Worm (Caenorhabditis elegans) whole organism, L4 larva: ENCODE results near the gene C09E10.3.

ENCODE experiments used
- D1046.2 ChIP-seq: fragments of 200-800 bp; sonication (Bioruptor generic); IDR thresholded peaks from 2 replicates; pipeline ENCODE4 v1.3.6; 2022; ENCODE audit warnings: missing genetic modification characterization, missing compliant biosample characterization
- F10B5.3 ChIP-seq: sonication (generic microtip); optimal IDR thresholded peaks from 2 replicates; lab custom pipeline; 2016; ENCODE audit warnings: mild to moderate bottlenecking, missing genetic modification characterization, missing compliant biosample characterization
- F49E8.2 ChIP-seq: sonication (generic microtip); optimal IDR thresholded peaks from 2 replicates; lab custom pipeline; 2016; ENCODE audit warnings: missing compliant biosample characterization, mild to moderate bottlenecking, missing genetic modification characterization, borderline replicate concordance
- R02D3.7 ChIP-seq: fragments of 150-350 bp; sonication (generic microtip); optimal IDR thresholded peaks from 3 replicates; lab custom pipeline; 2014; ENCODE audit warnings: missing biosample characterization, missing genetic modification characterization
- T20F7.1 ChIP-seq: fragments of 200-800 bp; sonication (Bioruptor generic); optimal IDR thresholded peaks from 2 replicates; lab custom pipeline; 2018; ENCODE audit warnings: mild to moderate bottlenecking, missing genetic modification characterization, missing compliant biosample characterization
- T26A8.4 ChIP-seq: fragments of 200-800 bp; sonication (Bioruptor generic); IDR thresholded peaks from 2 replicates; pipeline ENCODE4 v1.3.6; 2022; ENCODE audit warnings: missing genetic modification characterization, missing compliant biosample characterization
- Y105C5A.15 ChIP-seq: fragments of 200-800 bp; sonication (Bioruptor generic); IDR thresholded peaks from 2 replicates; pipeline ENCODE4 v1.3.6; 2022; ENCODE audit warnings: missing genetic modification characterization, missing compliant biosample characterization
- Y5F2A.4 ChIP-seq: fragments of 200-800 bp; sonication (Bioruptor generic); optimal IDR thresholded peaks from 2 replicates; lab custom pipeline; 2018; ENCODE audit warnings: mild to moderate bottlenecking, missing genetic modification characterization, missing compliant biosample characterization
- ZK337.2 ChIP-seq: fragments of 200-800 bp; sonication (Bioruptor generic); IDR thresholded peaks from 2 replicates; pipeline ENCODE4 v1.3.6; 2022; ENCODE audit warnings: missing genetic modification reagents, missing genetic modification characterization, missing compliant biosample characterization
- ZK546.5 ChIP-seq, 2 experiments: sonication (generic microtip); optimal IDR thresholded peaks; 2 replicates each; lab custom pipeline; 2017; ENCODE audit warnings: missing biosample characterization in 2 of 2, missing genetic modification characterization in 2 of 2
- attf-4 ChIP-seq: sonication (generic microtip); optimal IDR thresholded peaks from 3 replicates; lab custom pipeline; 2017; ENCODE audit warnings: missing biosample characterization, missing genetic modification characterization
- ceh-28 ChIP-seq: fragments of 150-350 bp; optimal IDR thresholded peaks from 2 replicates; lab custom pipeline; 2014; ENCODE audit warnings: missing biosample characterization, missing genetic modification reagents, missing genetic modification characterization
- ceh-32 ChIP-seq: sonication (generic microtip); optimal IDR thresholded peaks from 2 replicates; lab custom pipeline; 2016; ENCODE audit warnings: mild to moderate bottlenecking, missing genetic modification characterization, missing compliant biosample characterization; ENCODE audit not compliant: poor library complexity
- ceh-62 ChIP-seq: sonication (generic microtip); optimal IDR thresholded peaks from 2 replicates; lab custom pipeline; 2017; ENCODE audit warnings: missing biosample characterization, missing genetic modification characterization
- cey-2 ChIP-seq: sonication (generic microtip); optimal IDR thresholded peaks from 3 replicates; lab custom pipeline; 2017; ENCODE audit warnings: missing genetic modification characterization, mild to moderate bottlenecking, missing compliant biosample characterization, antibody characterized with exemption, borderline replicate concordance; ENCODE audit not compliant: insufficient read depth
- ctbp-1 ChIP-seq: fragments of 200-800 bp; sonication (Bioruptor generic); IDR thresholded peaks from 2 replicates; pipeline ENCODE4 v1.3.6; 2022; ENCODE audit warnings: missing genetic modification reagents, missing genetic modification characterization, missing compliant biosample characterization
- daf-12 ChIP-seq: fragments of 150-350 bp; optimal IDR thresholded peaks from 2 replicates; lab custom pipeline; 2014; ENCODE audit warnings: missing biosample characterization, missing genetic modification reagents, missing genetic modification characterization
- daf-19 ChIP-seq: fragments of 200-800 bp; sonication (Bioruptor generic); conservative IDR thresholded peaks from 2 replicates; pipeline ENCODE4 v1.3.6; 2022; ENCODE audit warnings: missing genetic modification characterization, missing compliant biosample characterization
- daf-8 ChIP-seq: fragments of 200-800 bp; sonication (Bioruptor generic); IDR thresholded peaks from 2 replicates; pipeline ENCODE4 v1.3.6; 2022; ENCODE audit warnings: missing genetic modification characterization, missing compliant biosample characterization
- dmd-8 ChIP-seq: fragments of 200-800 bp; sonication (Bioruptor generic); IDR thresholded peaks from 2 replicates; pipeline ENCODE4 v1.3.6; 2022; ENCODE audit warnings: missing genetic modification characterization, missing compliant biosample characterization
- egl-27 ChIP-seq: sonication (generic microtip); optimal IDR thresholded peaks from 3 replicates; lab custom pipeline; 2017; ENCODE audit warnings: missing biosample characterization, missing genetic modification reagents, missing genetic modification characterization
- fos-1 ChIP-seq: fragments of 150-350 bp; optimal IDR thresholded peaks from 2 replicates; lab custom pipeline; 2014; ENCODE audit warnings: missing biosample characterization, missing genetic modification characterization
- gei-8 ChIP-seq: fragments of 200-800 bp; sonication (Bioruptor generic); optimal IDR thresholded peaks from 2 replicates; lab custom pipeline; 2018; ENCODE audit warnings: mild to moderate bottlenecking, missing genetic modification characterization, missing compliant biosample characterization
- lim-7 ChIP-seq: fragments of 200-800 bp; sonication (Bioruptor generic); IDR thresholded peaks from 2 replicates; pipeline ENCODE4 v1.3.6; 2022; ENCODE audit warnings: missing genetic modification characterization, missing compliant biosample characterization
- lin-1 ChIP-seq: fragments of 200-800 bp; sonication (Bioruptor generic); IDR thresholded peaks from 2 replicates; pipeline ENCODE4 v1.3.6; 2022; ENCODE audit warnings: missing genetic modification reagents, missing genetic modification characterization, missing compliant biosample characterization
- lin-15B ChIP-seq: fragments of 150-350 bp; sonication (generic microtip); optimal IDR thresholded peaks from 3 replicates; lab custom pipeline; 2014; ENCODE audit warnings: missing biosample characterization, missing genetic modification characterization
- lin-38 ChIP-seq: fragments of 200-800 bp; sonication (Bioruptor generic); IDR thresholded peaks from 2 replicates; pipeline ENCODE4 v1.3.6; 2022; ENCODE audit warnings: missing genetic modification reagents, missing genetic modification characterization, missing compliant biosample characterization
- lsy-2 ChIP-seq, 2 experiments: fragments of 150-350 bp in 1 of 2; sonication (generic microtip) in 1 of 2; optimal IDR thresholded peaks; 2 replicates each; lab custom pipeline; 2014 to 2017; ENCODE audit warnings: missing biosample characterization in 2 of 2, missing genetic modification characterization in 2 of 2
- madf-5 ChIP-seq, 2 experiments: fragments of 200-800 bp; sonication (Bioruptor generic); IDR thresholded peaks; 2 replicates each; pipeline ENCODE4 v1.3.6; 2022; ENCODE audit warnings: missing compliant biosample characterization in 2 of 2, missing genetic modification characterization in 2 of 2
- madf-9 ChIP-seq: fragments of 200-800 bp; sonication (Bioruptor generic); conservative IDR thresholded peaks from 2 replicates; pipeline ENCODE4 v1.3.6; 2022; ENCODE audit warnings: missing genetic modification reagents, missing genetic modification characterization, missing compliant biosample characterization
- mdl-1 ChIP-seq, 2 experiments: fragments of 150-350 bp in 1 of 2; sonication (generic microtip) in 1 of 2; optimal IDR thresholded peaks; 2 replicates each; lab custom pipeline; 2014 to 2017; ENCODE audit warnings: missing biosample characterization in 2 of 2, missing genetic modification characterization in 2 of 2
- mep-1 ChIP-seq: fragments of 150-350 bp; sonication (generic microtip); optimal IDR thresholded peaks from 3 replicates; lab custom pipeline; 2014; ENCODE audit warnings: missing biosample characterization, missing genetic modification characterization
- mxl-2 ChIP-seq: fragments of 200-800 bp; sonication (Bioruptor generic); conservative IDR thresholded peaks from 2 replicates; pipeline ENCODE4 v1.3.6; 2022; ENCODE audit warnings: missing genetic modification reagents, missing genetic modification characterization, missing compliant biosample characterization
- mxl-3 ChIP-seq: fragments of 200-800 bp; sonication (Bioruptor generic); optimal IDR thresholded peaks from 2 replicates; lab custom pipeline; 2018; ENCODE audit warnings: mild to moderate bottlenecking, missing genetic modification characterization, missing compliant biosample characterization
- nhr-10 ChIP-seq: fragments of 150-350 bp; optimal IDR thresholded peaks from 2 replicates; lab custom pipeline; 2014; ENCODE audit warnings: missing biosample characterization, missing genetic modification characterization
- nhr-111 ChIP-seq: fragments of 200-800 bp; sonication (Bioruptor generic); optimal IDR thresholded peaks from 2 replicates; lab custom pipeline; 2018; ENCODE audit warnings: mild to moderate bottlenecking, missing genetic modification characterization, missing compliant biosample characterization
- nhr-25 ChIP-seq: sonication (generic microtip); optimal IDR thresholded peaks from 2 replicates; lab custom pipeline; 2017; ENCODE audit warnings: missing genetic modification characterization, mild to moderate bottlenecking, missing compliant biosample characterization, antibody characterized with exemption, moderate library complexity, borderline replicate concordance; ENCODE audit not compliant: insufficient read depth
- nhr-28 ChIP-seq: fragments of 150-350 bp; optimal IDR thresholded peaks from 2 replicates; lab custom pipeline; 2014; ENCODE audit warnings: missing biosample characterization, missing genetic modification characterization
- php-3 ChIP-seq: fragments of 200-800 bp; sonication (Bioruptor generic); IDR thresholded peaks from 2 replicates; pipeline ENCODE4 v1.3.6; 2022; ENCODE audit warnings: missing genetic modification reagents, missing genetic modification characterization, missing compliant biosample characterization
- pqm-1 ChIP-seq: sonication (generic microtip); optimal IDR thresholded peaks from 2 replicates; lab custom pipeline; 2017; ENCODE audit warnings: missing biosample characterization, missing genetic modification characterization
- sdz-12 ChIP-seq: fragments of 200-800 bp; sonication (Bioruptor generic); optimal IDR thresholded peaks from 2 replicates; lab custom pipeline; 2018; ENCODE audit warnings: mild to moderate bottlenecking, missing genetic modification characterization, missing compliant biosample characterization
- spr-1 ChIP-seq: sonication (generic microtip); optimal IDR thresholded peaks from 2 replicates; lab custom pipeline; 2016; ENCODE audit warnings: mild to moderate bottlenecking, missing genetic modification characterization, missing compliant biosample characterization
- tra-1 ChIP-seq: fragments of 200-800 bp; sonication (Bioruptor generic); IDR thresholded peaks from 2 replicates; pipeline ENCODE4 v1.3.6; 2022; ENCODE audit warnings: missing genetic modification reagents, missing genetic modification characterization, missing compliant biosample characterization
- unc-130 ChIP-seq: sonication (generic microtip); optimal IDR thresholded peaks from 2 replicates; lab custom pipeline; 2016; ENCODE audit warnings: missing genetic modification reagents, missing genetic modification characterization, missing compliant biosample characterization
- unc-62 ChIP-seq, 3 experiments: fragments of 150-350 bp in 1 of 3; sonication (generic microtip); optimal IDR thresholded peaks in 2 of 3; peaks in 1 of 3; 1 replicate in 1 of 3; 2 replicates in 2 of 3; lab custom pipeline; 2014 to 2017; ENCODE audit warnings: missing biosample characterization in 3 of 3, missing genetic modification characterization in 3 of 3, missing genetic modification reagents in 3 of 3, missing genotype in 1 of 3
- zfp-3 ChIP-seq: fragments of 200-800 bp; sonication (Bioruptor generic); conservative IDR thresholded peaks from 2 replicates; pipeline ENCODE4 v1.3.6; 2022; ENCODE audit warnings: missing genetic modification reagents, missing genetic modification characterization, missing compliant biosample characterization
- ztf-11 ChIP-seq: fragments of 150-350 bp; optimal IDR thresholded peaks from 2 replicates; lab custom pipeline; 2014; ENCODE audit warnings: missing biosample characterization, missing genetic modification characterization

C09E10.3 gene

DNA sequence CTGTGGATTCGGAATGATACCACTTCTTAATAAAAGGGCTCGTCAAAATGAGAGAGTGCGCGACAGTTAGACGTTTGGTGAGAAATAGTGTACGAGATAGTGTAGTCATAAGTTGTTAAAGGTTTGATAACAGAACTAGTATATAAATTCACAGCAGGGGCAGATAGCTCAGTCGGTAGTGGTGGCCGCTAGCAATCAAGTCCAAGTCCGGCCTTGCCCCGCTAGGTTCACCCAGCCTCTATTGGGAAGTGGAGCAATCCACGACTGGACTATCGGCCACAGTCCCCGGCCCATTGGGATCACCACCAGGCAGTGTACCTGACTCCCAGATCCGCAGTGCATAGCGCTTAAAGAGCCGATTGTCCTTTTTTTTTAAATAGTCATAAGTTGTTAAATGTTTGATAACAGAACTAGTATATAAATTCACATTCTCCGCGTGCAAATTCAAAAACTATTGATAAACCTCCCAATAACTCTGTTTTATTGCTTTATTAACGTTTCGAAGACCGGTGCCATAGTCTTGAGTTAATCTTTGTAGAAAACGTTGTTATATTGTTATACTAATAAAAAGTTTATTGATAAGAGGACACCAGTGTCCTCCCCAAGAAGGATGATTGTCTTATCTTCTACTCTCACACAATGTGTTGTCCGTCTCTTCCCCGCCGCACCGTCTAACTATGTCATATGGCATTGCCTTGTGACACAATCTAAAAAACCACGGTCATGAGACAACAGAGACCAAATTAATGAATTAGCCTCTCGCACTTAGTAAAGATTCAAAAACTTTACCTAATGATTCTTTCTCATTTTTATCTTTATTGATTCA, 19.7 kb upstream of the C09E10.3 start (continued):
- TF ChIP-seq attf-4 (tag; lab: Kevin White, UChicago) (no peak), spr-1 (peak; percentile 26), madf-9 (GFP tag; lab: Robert Waterston, UW) (peak; percentile 40; the same call in 1 of the 2 replicates), daf-19 (GFP tag; lab: Robert Waterston, UW) (0 out of 2 replicates have a peak, but pooled peaks have one; percentile 56), pqm-1 (tag; lab: Kevin White, UChicago) (peak; percentile 85), R02D3.7 (tag; lab: Kevin White, UChicago) (no peak), ctbp-1 (0 out of 2 replicates have a peak, but pooled peaks have one; percentile 27), egl-27 (tag; lab: Kevin White, UChicago) (no peak), lim-7 (GFP tag; lab: Robert Waterston, UW) (no peak), ZK546.5 (tag; optimal IDR thresholded peaks at IDR 0.05; lab: Kevin White, UChicago) (no peak), ZK337.2 (0 out of 2 replicates have a peak, but pooled peaks have one; percentile 11), mep-1 (tag; lab: Kevin White, UChicago) (peak; percentile 33), cey-2 (tag; lab: Kevin White, UChicago) (no peak), unc-130 (GFP tag; lab: Kevin White, UChicago) (no peak), madf-5 (GFP tag; IDR thresholded peaks at IDR 0.05; lab: Robert Waterston, UW) (0 out of 4 replicates have a peak, but pooled peaks of 1 of the 2 experiments have one; percentile 60), ceh-32 (tag; lab: Kevin White, UChicago) (no peak), ceh-62 (tag; lab: Kevin White, UChicago) (no peak), mxl-2 (GFP tag; lab: Robert Waterston, UW) (peak; percentile 26; the same call in 1 of the 2 replicates), lin-38 (peak; percentile 39; the same call in 1 of the 2 replicates), zfp-3 (GFP tag; lab: Robert Waterston, UW) (peak; percentile 64; the same call in 1 of the 2 replicates), D1046.2 (GFP tag; lab: Robert Waterston, UW) (0 out of 2 replicates have a peak, but pooled peaks have one; percentile 40), gei-8 (GFP tag; lab: Kevin White, UChicago) (peak; percentile 3), lin-1 (peak; percentile 52; the same call in 1 of the 2 replicates), nhr-111 (no peak), F49E8.2 (tag; lab: Kevin White, UChicago) (no peak), lin-15B (tag; lab: Kevin White, UChicago) (no peak), nhr-25 (tag; lab: Kevin White, UChicago) (no peak), F10B5.3 (tag; lab: Kevin White, UChicago) (no peak), php-3 (peak; percentile 89), unc-62 (GFP tag; optimal IDR thresholded peaks at IDR 0.05 in 1 of 2; lab: Kevin White, UChicago) (peak in 1 of 2 experiments; percentile 31), unc-62 (tag; optimal IDR thresholded peaks at IDR 0.05; lab: Kevin White, UChicago) (no peak), ztf-11 (tag; lab: Kevin White, UChicago) (no peak), T26A8.4 (GFP tag; lab: Robert Waterston, UW) (peak; percentile 53), ceh-28 (tag; lab: Kevin White, UChicago) (no peak), tra-1 (GFP tag; lab: Robert Waterston, UW) (0 out of 2 replicates have a peak, but pooled peaks have one; percentile 25), T20F7.1 (GFP tag; lab: Kevin White, UChicago) (peak; percentile 56), mdl-1 (tag; optimal IDR thresholded peaks at IDR 0.05; lab: Kevin White, UChicago) (peak in 1 of 2 experiments; percentile 41), daf-8 (GFP tag; lab: Robert Waterston, UW) (no peak), nhr-10 (tag; lab: Kevin White, UChicago) (peak; percentile 78), fos-1 (tag; lab: Kevin White, UChicago) (no peak), nhr-28 (tag; lab: Kevin White, UChicago) (peak; percentile 94), daf-12 (no peak), Y5F2A.4 (GFP tag; lab: Kevin White, UChicago) (no peak), lsy-2 (tag; optimal IDR thresholded peaks at IDR 0.05; lab: Kevin White, UChicago) (peak in 1 of 2 experiments; percentile 28), sdz-12 (GFP tag; lab: Kevin White, UChicago) (peak; percentile 22), mxl-3 (GFP tag; lab: Kevin White, UChicago) (peak; percentile 15), Y105C5A.15 (GFP tag; lab: Robert Waterston, UW) (no peak), dmd-8 (GFP tag; lab: Robert Waterston, UW) (peak; percentile 69; the same call in 1 of the 2 replicates)
